Worm (Caenorhabditis elegans) whole organism, L2 larva: Measurements from ENCODE around the gene R03C1.1.

ENCODE experiments used
- C34F6.9 ChIP-seq: fragments of 150-350 bp; optimal IDR thresholded peaks from 2 replicates; lab custom pipeline; 2014; ENCODE audit warnings: missing biosample characterization, missing genetic modification characterization
- F13H6.1 ChIP-seq: sonication (generic microtip); optimal IDR thresholded peaks from 2 replicates; lab custom pipeline; 2016; ENCODE audit warnings: missing genetic modification characterization, missing compliant biosample characterization
- R02D3.7 ChIP-seq: fragments of 150-350 bp; optimal IDR thresholded peaks from 2 replicates; lab custom pipeline; 2014; ENCODE audit warnings: missing biosample characterization, missing genetic modification characterization
- Y55F3AM.14 ChIP-seq: fragments of 200-800 bp; sonication (Bioruptor generic); optimal IDR thresholded peaks from 2 replicates; lab custom pipeline; 2018; ENCODE audit warnings: mild to moderate bottlenecking, missing genetic modification characterization, missing compliant biosample characterization
- ZK546.5 ChIP-seq: sonication (generic microtip); optimal IDR thresholded peaks from 2 replicates; lab custom pipeline; 2017; ENCODE audit warnings: missing biosample characterization, missing genetic modification characterization
- alr-1 ChIP-seq: fragments of 150-350 bp; optimal IDR thresholded peaks from 2 replicates; lab custom pipeline; 2014; ENCODE audit warnings: missing biosample characterization, missing genetic modification characterization
- aly-2 ChIP-seq: fragments of 150-350 bp; optimal IDR thresholded peaks from 2 replicates; lab custom pipeline; 2014; ENCODE audit warnings: missing biosample characterization, missing genetic modification characterization
- ama-1 ChIP-seq: fragments of 150-350 bp; optimal IDR thresholded peaks from 2 replicates; lab custom pipeline; 2018; ENCODE audit warnings: inconsistent platforms
- blmp-1 ChIP-seq: sonication (generic microtip); optimal IDR thresholded peaks from 2 replicates; lab custom pipeline; 2017; ENCODE audit warnings: missing genetic modification characterization, mild to moderate bottlenecking, missing compliant biosample characterization, antibody characterized with exemption, moderate library complexity; ENCODE audit not compliant: insufficient read depth
- ceh-16 ChIP-seq: fragments of 150-350 bp; optimal IDR thresholded peaks from 2 replicates; lab custom pipeline; 2014; ENCODE audit warnings: missing biosample characterization, missing genetic modification characterization
- ceh-82 ChIP-seq: fragments of 150-350 bp; optimal IDR thresholded peaks from 2 replicates; lab custom pipeline; 2014; ENCODE audit warnings: missing biosample characterization, missing genetic modification characterization
- crh-2 ChIP-seq: sonication (generic microtip); optimal IDR thresholded peaks from 2 replicates; lab custom pipeline; 2017; ENCODE audit warnings: missing biosample characterization, missing genetic modification characterization
- elt-1 ChIP-seq: fragments of 150-350 bp; optimal IDR thresholded peaks from 2 replicates; lab custom pipeline; 2014; ENCODE audit warnings: missing biosample characterization, missing genetic modification characterization
- elt-3 ChIP-seq: sonication (generic microtip); optimal IDR thresholded peaks from 2 replicates; lab custom pipeline; 2017; ENCODE audit warnings: missing biosample characterization, missing genetic modification characterization
- fos-1 ChIP-seq: fragments of 150-350 bp; optimal IDR thresholded peaks from 2 replicates; lab custom pipeline; 2014; ENCODE audit warnings: missing biosample characterization, missing genetic modification characterization
- lin-11 ChIP-seq: fragments of 150-350 bp; sonication (generic microtip); optimal IDR thresholded peaks from 2 replicates; lab custom pipeline; 2014; ENCODE audit warnings: missing biosample characterization, missing genetic modification characterization, inconsistent platforms, mixed read lengths
- lin-13 ChIP-seq: fragments of 150-350 bp; optimal IDR thresholded peaks from 2 replicates; lab custom pipeline; 2014; ENCODE audit warnings: missing biosample characterization, missing genetic modification reagents, missing genetic modification characterization
- lin-39 ChIP-seq: fragments of 150-350 bp; optimal IDR thresholded peaks from 2 replicates; lab custom pipeline; 2014; ENCODE audit warnings: missing biosample characterization, missing genetic modification reagents, missing genetic modification characterization
- nhr-11 ChIP-seq: fragments of 150-350 bp; optimal IDR thresholded peaks from 2 replicates; lab custom pipeline; 2014; ENCODE audit warnings: missing biosample characterization, missing genetic modification characterization
- nhr-12 ChIP-seq: fragments of 150-350 bp; optimal IDR thresholded peaks from 2 replicates; lab custom pipeline; 2014; ENCODE audit warnings: missing biosample characterization, missing genetic modification characterization
- nhr-129 ChIP-seq: fragments of 150-350 bp; optimal IDR thresholded peaks from 2 replicates; lab custom pipeline; 2014; ENCODE audit warnings: missing biosample characterization, missing genetic modification characterization
- nhr-21 ChIP-seq: fragments of 150-350 bp; optimal IDR thresholded peaks from 2 replicates; lab custom pipeline; 2014; ENCODE audit warnings: missing biosample characterization, missing genetic modification characterization
- nhr-25 ChIP-seq: fragments of 150-350 bp; sonication (generic microtip); optimal IDR thresholded peaks from 3 replicates; lab custom pipeline; 2014; ENCODE audit warnings: missing biosample characterization, missing genetic modification characterization
- peb-1 ChIP-seq: fragments of 150-350 bp; optimal IDR thresholded peaks from 2 replicates; lab custom pipeline; 2014; ENCODE audit warnings: missing biosample characterization, missing genetic modification characterization
- sma-9 ChIP-seq, 2 experiments: fragments of 150-350 bp in 1 of 2; sonication (generic microtip) in 1 of 2; optimal IDR thresholded peaks; 2 replicates each; lab custom pipeline; 2014 to 2016; ENCODE audit warnings: missing genetic modification characterization in 2 of 2, mild to moderate bottlenecking in 1 of 2, missing biosample characterization in 1 of 2, missing compliant biosample characterization in 1 of 2, missing genetic modification reagents in 1 of 2, moderate library complexity in 1 of 2
- snpc-4 ChIP-seq: fragments of 150-350 bp; optimal IDR thresholded peaks from 2 replicates; lab custom pipeline; 2014; ENCODE audit warnings: missing biosample characterization, missing genetic modification characterization
- unc-39 ChIP-seq: fragments of 150-350 bp; optimal IDR thresholded peaks from 2 replicates; lab custom pipeline; 2014; ENCODE audit warnings: missing biosample characterization, missing genetic modification characterization
- unc-55 ChIP-seq: fragments of 150-350 bp; sonication (generic microtip); optimal IDR thresholded peaks from 3 replicates; lab custom pipeline; 2014; ENCODE audit warnings: missing biosample characterization, missing genetic modification reagents, missing genetic modification characterization
- ztf-1 ChIP-seq: fragments of 200-800 bp; sonication (Bioruptor generic); conservative IDR thresholded peaks from 2 replicates; pipeline ENCODE4 v1.3.6; 2022; ENCODE audit warnings: missing genetic modification characterization, missing compliant biosample characterization
- ztf-11 ChIP-seq: sonication (generic microtip); optimal IDR thresholded peaks from 2 replicates; lab custom pipeline; 2017; ENCODE audit warnings: missing biosample characterization, missing genetic modification characterization

Gene R03C1.1

ce11 chrII:14916848-14917247 lies 6.6 kb upstream of the R03C1.1 start:
- TF ChIP-seq alr-1 (tag; lab: Kevin White, UChicago) = no peak
- TF ChIP-seq snpc-4 = peak; percentile 80
- TF ChIP-seq unc-55 (GFP tag; lab: Kevin White, UChicago) = no peak
- no peak for TF ChIP-seq ceh-82 (tag; lab: Kevin White, UChicago)
- peak; percentile 66 for TF ChIP-seq nhr-129 (tag; lab: Kevin White, UChicago)
- no peak for TF ChIP-seq ama-1 (lab: Kevin White, UChicago)
- TF ChIP-seq aly-2 (tag; lab: Kevin White, UChicago) = no peak
- TF ChIP-seq unc-39 = no peak

- TF ChIP-seq sma-9 (GFP tag; optimal IDR thresholded peaks at IDR 0.05; lab: Kevin White, UChicago) = no peak
- no peak for TF ChIP-seq sma-9 (tag; optimal IDR thresholded peaks at IDR 0.05; lab: Kevin White, UChicago)
- no peak for TF ChIP-seq unc-55 (GFP tag; lab: Kevin White, UChicago)
- no peak for TF ChIP-seq elt-1
- TF ChIP-seq ZK546.5 (tag; lab: Kevin White, UChicago) = no peak
- no peak for TF ChIP-seq Y55F3AM.14 (GFP tag; lab: Kevin White, UChicago)
- TF ChIP-seq alr-1 (tag; lab: Kevin White, UChicago) = no peak
- no peak for TF ChIP-seq F13H6.1 (tag; lab: Kevin White, UChicago)
These were observed 2.5 kb downstream of the R03C1.1 start for ce11 chrII:14907719-14908118.

- TF ChIP-seq blmp-1 (tag; lab: Kevin White, UChicago) (no peak), C34F6.9 (no peak), nhr-12 (tag; lab: Kevin White, UChicago) (no peak), elt-3 (tag; lab: Kevin White, UChicago) (no peak), nhr-129 (tag; lab: Kevin White, UChicago) (no peak), Y55F3AM.14 (GFP tag; lab: Kevin White, UChicago) (no peak), ama-1 (lab: Kevin White, UChicago) (no peak), ztf-11 (no peak), nhr-21 (no peak), fos-1 (tag; lab: Kevin White, UChicago) (no peak)
These were observed 5.6 kb downstream of the R03C1.1 start for ce11 chrII:14904635-14905034.

- TF ChIP-seq lin-39 (tag; lab: Kevin White, UChicago) (no peak), blmp-1 (tag; lab: Kevin White, UChicago) (no peak), lin-11 (tag; lab: Kevin White, UChicago) (no peak), alr-1 (tag; lab: Kevin White, UChicago) (no peak), nhr-129 (tag; lab: Kevin White, UChicago) (no peak), snpc-4 (no peak), nhr-11 (tag; lab: Kevin White, UChicago) (no peak)
These were observed 6.6 kb downstream of the R03C1.1 start for ce11 chrII:14903611-14904010.

- no peak for TF ChIP-seq lin-13 (GFP tag; lab: Kevin White, UChicago)
- no peak for TF ChIP-seq ceh-16 (tag; lab: Kevin White, UChicago)
- TF ChIP-seq nhr-25 = no peak
- TF ChIP-seq fos-1 (tag; lab: Kevin White, UChicago) = no peak
- TF ChIP-seq alr-1 (tag; lab: Kevin White, UChicago) = no peak
- TF ChIP-seq blmp-1 (tag; lab: Kevin White, UChicago) = no peak
- no peak for TF ChIP-seq unc-55 (GFP tag; lab: Kevin White, UChicago)
- TF ChIP-seq crh-2 (tag; lab: Kevin White, UChicago) = no peak
- no peak for TF ChIP-seq R02D3.7
- TF ChIP-seq ztf-1 (GFP tag; lab: Robert Waterston, UW) = no peak
- TF ChIP-seq F13H6.1 (tag; lab: Kevin White, UChicago) = no peak
- TF ChIP-seq ZK546.5 (tag; lab: Kevin White, UChicago) = no peak
- no peak for TF ChIP-seq nhr-11 (tag; lab: Kevin White, UChicago)
- no peak for TF ChIP-seq peb-1 (tag; lab: Kevin White, UChicago)
- TF ChIP-seq nhr-129 (tag; lab: Kevin White, UChicago) = no peak
These were observed 8.0 kb downstream of the R03C1.1 start, which contains the start of gene cog-1 for ce11 chrII:14902193-14902592. TSS of gene cog-1 (plus strand) at chrII:14902493.

- no peak for TF ChIP-seq ceh-16 (tag; lab: Kevin White, UChicago)
These were observed 13.7 kb downstream of the R03C1.1 start for ce11 chrII:14896503-14896902.
